Fruit fly (Drosophila melanogaster): Measurements from ENCODE around the gene CG43155.

DNA sequence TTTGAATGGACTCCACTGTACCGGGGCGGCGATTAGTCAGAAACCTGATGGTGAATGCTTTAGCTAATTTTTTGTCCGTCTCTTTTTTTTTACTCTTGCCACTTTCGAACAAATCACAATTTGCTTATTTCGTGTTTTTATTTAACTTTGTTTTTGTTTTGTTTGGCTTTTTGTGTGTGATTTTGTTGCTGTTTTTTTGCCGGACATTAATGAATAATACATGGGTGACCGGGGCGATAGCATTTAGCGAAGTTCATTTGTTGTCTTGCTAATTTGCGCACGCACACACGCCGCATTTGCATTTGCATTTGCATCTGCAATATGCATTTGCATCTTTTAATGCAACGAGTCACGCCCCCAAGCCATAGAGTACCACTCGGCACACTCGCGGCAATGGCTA lies 10.9 kb upstream of the CG43155 start:
- TF ChIP-seq psq (optimal IDR thresholded peaks at IDR 0.05) (no peak), usp (GFP tag; optimal IDR thresholded peaks at IDR 0.05) (no peak)
